Fruit fly (Drosophila melanogaster) whole organism, wandering third instar larva: ENCODE data around the gene myd.

Source experiments
- CG32264 ChIP-seq: fragments of 200-800 bp; sonication (Bioruptor generic); optimal IDR thresholded peaks from 2 replicates; lab custom pipeline; 2016; ENCODE audit warnings: missing biosample characterization, missing genetic modification characterization
- CG9705 ChIP-seq: fragments of 200-800 bp; sonication (Bioruptor generic); optimal IDR thresholded peaks from 2 replicates; lab custom pipeline; 2018; ENCODE audit warnings: missing biosample characterization, mild to moderate bottlenecking, missing genetic modification characterization
- Dfd ChIP-seq: fragments of >200 bp; optimal IDR thresholded peaks from 2 replicates; lab custom pipeline; 2017; ENCODE audit warnings: missing biosample characterization, missing genetic modification characterization
- brk ChIP-seq: fragments of 200-800 bp; sonication (Bioruptor generic); optimal IDR thresholded peaks from 2 replicates; lab custom pipeline; 2016; ENCODE audit warnings: missing biosample characterization, mild to moderate bottlenecking, missing genetic modification characterization
- dl ChIP-seq, 2 experiments: fragments of 175-275, 200-275 bp in 1 of 2; fragments of 200-275 bp in 1 of 2; sonication (Bioruptor generic); optimal IDR thresholded peaks; lab custom pipeline; 2018; ENCODE audit warnings: mild to moderate bottlenecking in 2 of 2, missing biosample characterization in 2 of 2, missing genetic modification characterization in 2 of 2, moderate library complexity in 2 of 2; ENCODE audit not compliant: partially characterized antibody in 2 of 2, insufficient read depth in 1 of 2
- dmrt93B ChIP-seq: fragments of 200-800 bp; sonication (Bioruptor generic); optimal IDR thresholded peaks from 2 replicates; lab custom pipeline; 2018; ENCODE audit warnings: missing biosample characterization, mild to moderate bottlenecking, missing genetic modification characterization
- dsf ChIP-seq: sonication (Bioruptor generic); optimal IDR thresholded peaks from 2 replicates; lab custom pipeline; 2016; ENCODE audit warnings: missing biosample characterization, missing genetic modification characterization, borderline replicate concordance
- ey ChIP-seq: fragments of 200-800 bp; sonication (Bioruptor generic); optimal IDR thresholded peaks from 2 replicates; lab custom pipeline; 2016; ENCODE audit warnings: missing biosample characterization, missing genetic modification characterization
- fru ChIP-seq: fragments of 200-800 bp; sonication (Bioruptor generic); optimal IDR thresholded peaks from 3 replicates; lab custom pipeline; 2016; ENCODE audit warnings: missing biosample characterization, mild to moderate bottlenecking, missing genetic modification characterization
- jim ChIP-seq: fragments of 175-275, 200-325 bp; sonication (Bioruptor generic); optimal IDR thresholded peaks from 2 replicates; lab custom pipeline; 2016; ENCODE audit warnings: missing biosample characterization, mild to moderate bottlenecking, missing genetic modification characterization
- lola ChIP-seq: fragments of >200 bp; optimal IDR thresholded peaks from 2 replicates; lab custom pipeline; 2017; ENCODE audit warnings: missing biosample characterization, missing genetic modification characterization
- rgr ChIP-seq: fragments of 200-800 bp; sonication (Bioruptor generic); optimal IDR thresholded peaks from 3 replicates; lab custom pipeline; 2016; ENCODE audit warnings: missing biosample characterization, mild to moderate bottlenecking, missing genetic modification characterization

myd gene

DNA sequence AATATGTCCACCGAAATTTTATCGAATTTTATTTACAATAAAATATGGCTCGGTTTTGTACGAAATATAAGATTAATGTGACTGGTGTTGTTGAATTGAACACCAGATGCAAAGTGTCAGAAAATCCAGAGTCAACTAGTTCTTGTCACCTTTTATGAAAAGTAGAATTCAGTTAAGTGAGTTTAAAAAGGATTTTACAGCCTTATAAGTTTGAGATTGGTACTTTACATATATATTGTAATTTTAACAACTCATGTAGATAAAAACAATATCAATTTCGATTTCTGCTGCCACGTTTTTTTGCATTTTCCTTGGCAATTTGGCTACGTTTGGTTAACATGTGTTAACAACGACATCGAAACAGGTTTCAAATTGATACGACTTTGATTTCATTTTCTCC is 67.6 kb downstream of the myd start, which contains the start of gene CG5217:
CG5217 (minus strand) TSS at position 101 of the 400 bp plus-strand sequence.
- TF ChIP-seq jim (GFP tag; lab: Kevin White, UChicago) = no peak

DNA sequence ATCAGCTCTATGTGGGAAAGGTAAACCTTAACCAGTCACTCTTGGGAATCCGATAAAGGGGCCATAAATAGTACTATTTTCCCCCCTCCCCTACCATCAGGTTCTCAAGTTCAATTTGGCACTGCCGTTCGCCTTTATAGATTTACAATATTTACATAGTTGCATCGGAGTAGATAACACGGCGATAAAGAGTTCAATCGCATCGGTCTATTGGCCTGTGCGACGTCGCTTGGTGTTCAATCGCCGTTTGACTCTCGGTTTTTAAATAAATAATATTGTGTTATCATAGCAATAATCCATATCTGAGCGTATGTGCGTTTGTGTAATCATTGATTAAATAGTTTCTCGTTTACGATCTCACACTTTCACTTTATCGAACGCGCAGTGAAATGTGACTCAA is 69.6 kb downstream of the myd start:
- no peak for TF ChIP-seq dmrt93B (GFP tag; lab: Kevin White, UChicago)
- TF ChIP-seq dl (GFP tag; optimal IDR thresholded peaks at IDR 0.05; lab: Kevin White, UChicago; ENCODE audit: insufficient read depth in 1 of 2, partially characterized antibody in 2 of 2) = no peak
- no peak for TF ChIP-seq CG9705 (GFP tag; lab: Kevin White, UChicago)
- no peak for TF ChIP-seq fru (GFP tag; lab: Kevin White, UChicago)
- no peak for TF ChIP-seq Dfd (GFP tag; lab: Kevin White, UChicago)
- TF ChIP-seq CG32264 (GFP tag; lab: Kevin White, UChicago) = no peak
- TF ChIP-seq ey (GFP tag; lab: Kevin White, UChicago) = no peak
- TF ChIP-seq brk (GFP tag; lab: Kevin White, UChicago) = no peak
- TF ChIP-seq rgr (GFP tag; lab: Kevin White, UChicago) = no peak
- no peak for TF ChIP-seq lola (GFP tag; lab: Kevin White, UChicago)
- no peak for TF ChIP-seq dsf (GFP tag; lab: Kevin White, UChicago)
